Worm (Caenorhabditis elegans): ENCODE data around the gene hmgr-1.
A peak's percentile ranks its signal among the peaks of the same experiment; 100 is the strongest.

Gene hmgr-1

ce11 chrIII:7374681-7375271 lies 15.5 kb downstream of the hmgr-1 start, which contains the start of gene mml-1 (continued):
- TF ChIP-seq mdl-1 (tag; optimal IDR thresholded peaks at IDR 0.05), result peak in 1 of 2 experiments; percentile 21
- TF ChIP-seq mab-9 (GFP tag; IDR thresholded peaks at IDR 0.05), result no peak
- TF ChIP-seq dpl-1 (GFP tag; optimal IDR thresholded peaks at IDR 0.05), result peak in 1 of 3 experiments; percentile 3
- TF ChIP-seq nhr-85 (tag), result no peak
- no peak for TF ChIP-seq aha-1 (tag; optimal IDR thresholded peaks at IDR 0.05)
- TF ChIP-seq fkh-8 (tag; optimal IDR thresholded peaks at IDR 0.05), result no peak
- no peak for TF ChIP-seq nhr-237 (tag; optimal IDR thresholded peaks at IDR 0.05)
- no peak for TF ChIP-seq zag-1 (tag; optimal IDR thresholded peaks at IDR 0.05)
- no peak for TF ChIP-seq egl-13 (tag; optimal IDR thresholded peaks at IDR 0.05)
- peak; percentile 23 for TF ChIP-seq mep-1 (tag; optimal IDR thresholded peaks at IDR 0.05)
- TF ChIP-seq dsc-1 (tag; optimal IDR thresholded peaks at IDR 0.05), result no peak
- peak in 1 of 2 experiments; percentile 21 for TF ChIP-seq efl-1 (optimal IDR thresholded peaks at IDR 0.05)
- peak; percentile 7 to 89 for TF ChIP-seq efl-1 (GFP tag; optimal IDR thresholded peaks at IDR 0.05 in 1 of 2)
- TF ChIP-seq Y116A8C.19 (tag; optimal IDR thresholded peaks at IDR 0.05; ENCODE audit: borderline replicate concordance), result no peak
- no peak for TF ChIP-seq vab-15 (tag; optimal IDR thresholded peaks at IDR 0.05)
- no peak for TF ChIP-seq ceh-90 (tag; optimal IDR thresholded peaks at IDR 0.05)
- 0 out of 2 replicates have a peak, but pooled peaks have one; percentile 17 for TF ChIP-seq grh-1 (GFP tag; IDR thresholded peaks at IDR 0.05)
- no peak for TF ChIP-seq irx-1 (tag; optimal IDR thresholded peaks at IDR 0.05)
- TF ChIP-seq pqm-1 (tag; optimal IDR thresholded peaks at IDR 0.05), result no peak
- TF ChIP-seq isw-1 (GFP tag; IDR thresholded peaks at IDR 0.05), result no peak
- TF ChIP-seq nhr-11 (tag; optimal IDR thresholded peaks at IDR 0.05), result no peak
- TF ChIP-seq unc-30 (tag; optimal IDR thresholded peaks at IDR 0.05), result no peak
- no peak for TF ChIP-seq nhr-76 (tag; optimal IDR thresholded peaks at IDR 0.05)
- no peak for TF ChIP-seq nhr-28 (tag; optimal IDR thresholded peaks at IDR 0.05)
- TF ChIP-seq ces-1 (GFP tag; optimal IDR thresholded peaks at IDR 0.05), result no peak
- TF ChIP-seq zip-4 (GFP tag; optimal IDR thresholded peaks at IDR 0.05), result no peak
- TF ChIP-seq ztf-11 (tag; optimal IDR thresholded peaks at IDR 0.05), result no peak
- no peak for TF ChIP-seq sptf-1 (tag; optimal IDR thresholded peaks at IDR 0.05)
- TF ChIP-seq lin-14 (GFP tag; optimal IDR thresholded peaks at IDR 0.05), result peak; percentile 56
- no peak for TF ChIP-seq sox-4 (tag; optimal IDR thresholded peaks at IDR 0.05)
- TF ChIP-seq hlh-17 (GFP tag; optimal IDR thresholded peaks at IDR 0.05; ENCODE audit: borderline replicate concordance), result no peak
- TF ChIP-seq tlp-1 (tag; optimal IDR thresholded peaks at IDR 0.05), result no peak
- no peak for TF ChIP-seq ceh-82 (tag; optimal IDR thresholded peaks at IDR 0.05)
- TF ChIP-seq unc-86 (tag; optimal IDR thresholded peaks at IDR 0.05), result no peak
- no peak for TF ChIP-seq ama-1 (optimal IDR thresholded peaks at IDR 0.05)
- TF ChIP-seq aly-2 (tag; optimal IDR thresholded peaks at IDR 0.05), result no peak
- TF ChIP-seq efl-3 (GFP tag; optimal IDR thresholded peaks at IDR 0.05), result no peak

- TF ChIP-seq jun-1 (tag; optimal IDR thresholded peaks at IDR 0.05) (no peak), elt-2 (tag; optimal IDR thresholded peaks at IDR 0.05) (peak; percentile 63), ces-1 (GFP tag; optimal IDR thresholded peaks at IDR 0.05) (no peak), nhr-76 (tag; optimal IDR thresholded peaks at IDR 0.05) (no peak), F16B12.6 (tag; optimal IDR thresholded peaks at IDR 0.05) (no peak), snpc-4 (tag; optimal IDR thresholded peaks at IDR 0.05) (no peak), dsc-1 (tag; optimal IDR thresholded peaks at IDR 0.05) (no peak), hlh-4 (tag; optimal IDR thresholded peaks at IDR 0.05) (no peak), unc-30 (tag; optimal IDR thresholded peaks at IDR 0.05) (no peak), ets-5 (GFP tag; IDR thresholded peaks at IDR 0.05) (no peak), fos-1 (tag; optimal IDR thresholded peaks at IDR 0.05) (no peak), mef-2 (tag; optimal IDR thresholded peaks at IDR 0.05) (no peak), fkh-4 (tag; optimal IDR thresholded peaks at IDR 0.05; ENCODE audit: borderline replicate concordance) (no peak), skn-1 (tag; optimal IDR thresholded peaks at IDR 0.05) (no peak), zag-1 (tag; optimal IDR thresholded peaks at IDR 0.05) (no peak), ceh-63 (GFP tag; optimal IDR thresholded peaks at IDR 0.05) (no peak), mdl-1 (tag; optimal IDR thresholded peaks at IDR 0.05) (peak in 1 of 2 experiments; percentile 37), ceh-90 (tag; optimal IDR thresholded peaks at IDR 0.05) (no peak), zip-4 (GFP tag; optimal IDR thresholded peaks at IDR 0.05) (no peak), nhr-84 (tag; optimal IDR thresholded peaks at IDR 0.05) (no peak), efl-3 (GFP tag; optimal IDR thresholded peaks at IDR 0.05) (no peak), lir-3 (tag; optimal IDR thresholded peaks at IDR 0.05; ENCODE audit: poor library complexity) (no peak), dpl-1 (GFP tag; optimal IDR thresholded peaks at IDR 0.05) (peak in 1 of 3 experiments; percentile 15), lin-15B (tag; optimal IDR thresholded peaks at IDR 0.05) (no peak), hlh-17 (GFP tag; optimal IDR thresholded peaks at IDR 0.05; ENCODE audit: borderline replicate concordance) (no peak), C16A3.4 (tag; optimal IDR thresholded peaks at IDR 0.05) (peak; percentile 12), tbx-2 (tag; optimal IDR thresholded peaks at IDR 0.05) (peak; percentile 1)
Measured at ce11 chrIII:7375434-7375833, 16.1 kb downstream of the hmgr-1 start.
